Worm (Caenorhabditis elegans) whole organism, L3 larva: Measurements from ENCODE around the gene F36A4.1.

Experiments
- R02D3.7 ChIP-seq: fragments of 150-350 bp; optimal IDR thresholded peaks from 2 replicates; lab custom pipeline; 2014; ENCODE audit warnings: missing biosample characterization, missing genetic modification characterization
- ZK546.5 ChIP-seq: sonication (generic microtip); optimal IDR thresholded peaks from 2 replicates; lab custom pipeline; 2017; ENCODE audit warnings: missing biosample characterization, missing genetic modification characterization
- ama-1 ChIP-seq: fragments of 150-350 bp; optimal IDR thresholded peaks from 2 replicates; lab custom pipeline; 2018
- ceh-16 ChIP-seq: sonication (generic microtip); optimal IDR thresholded peaks from 2 replicates; lab custom pipeline; 2017; ENCODE audit warnings: missing biosample characterization, missing genetic modification characterization
- ceh-82 ChIP-seq: fragments of 150-350 bp; optimal IDR thresholded peaks from 2 replicates; lab custom pipeline; 2014; ENCODE audit warnings: missing biosample characterization, missing genetic modification characterization
- egl-27 ChIP-seq: sonication (generic microtip); optimal IDR thresholded peaks from 4 replicates; lab custom pipeline; 2017; ENCODE audit warnings: missing biosample characterization, missing genetic modification reagents, missing genetic modification characterization
- egl-5 ChIP-seq: fragments of 150-350 bp; optimal IDR thresholded peaks from 2 replicates; lab custom pipeline; 2017; ENCODE audit warnings: missing biosample characterization, missing genetic modification reagents, missing genetic modification characterization, inconsistent platforms
- elt-2 ChIP-seq: sonication (generic microtip); optimal IDR thresholded peaks from 2 replicates; lab custom pipeline; 2016; ENCODE audit warnings: missing genetic modification reagents, mild to moderate bottlenecking, missing genetic modification characterization, missing compliant biosample characterization
- elt-3 ChIP-seq, 3 experiments: fragments of 150-350 bp in 1 of 3; sonication (generic microtip) in 2 of 3; optimal IDR thresholded peaks; 2 replicates in 2 of 3; 4 replicates in 1 of 3; lab custom pipeline; 2014 to 2017; ENCODE audit warnings: missing biosample characterization in 3 of 3, missing genetic modification characterization in 3 of 3
- fkh-10 ChIP-seq: sonication (generic microtip); optimal IDR thresholded peaks from 2 replicates; lab custom pipeline; 2017; ENCODE audit warnings: missing biosample characterization, missing genetic modification reagents, missing genetic modification characterization
- fkh-2 ChIP-seq: fragments of 150-350 bp; optimal IDR thresholded peaks from 2 replicates; lab custom pipeline; 2014; ENCODE audit warnings: missing biosample characterization, missing genetic modification reagents, missing genetic modification characterization
- fos-1 ChIP-seq: fragments of 150-350 bp; optimal IDR thresholded peaks from 2 replicates; lab custom pipeline; 2014; ENCODE audit warnings: missing biosample characterization, missing genetic modification characterization
- hmg-11 ChIP-seq: sonication (generic microtip); optimal IDR thresholded peaks from 2 replicates; lab custom pipeline; 2016; ENCODE audit warnings: missing genetic modification characterization, missing compliant biosample characterization
- jun-1 ChIP-seq: fragments of 150-350 bp; optimal IDR thresholded peaks from 2 replicates; lab custom pipeline; 2014; ENCODE audit warnings: missing biosample characterization, missing genetic modification reagents, missing genetic modification characterization
- lin-15B ChIP-seq: fragments of 150-350 bp; optimal IDR thresholded peaks from 2 replicates; lab custom pipeline; 2014; ENCODE audit warnings: missing biosample characterization, missing genetic modification characterization
- lsy-12 ChIP-seq: sonication (generic microtip); optimal IDR thresholded peaks from 2 replicates; lab custom pipeline; 2016; ENCODE audit warnings: mild to moderate bottlenecking, missing genetic modification characterization, missing compliant biosample characterization
- mdl-1 ChIP-seq: fragments of 150-350 bp; optimal IDR thresholded peaks from 2 replicates; lab custom pipeline; 2014; ENCODE audit warnings: missing biosample characterization, missing genetic modification characterization
- mml-1 ChIP-seq: fragments of 150-350 bp; sonication (generic microtip); optimal IDR thresholded peaks from 3 replicates; lab custom pipeline; 2014; ENCODE audit warnings: missing biosample characterization, missing genetic modification characterization
- nfya-1 ChIP-seq: sonication (generic microtip); optimal IDR thresholded peaks from 2 replicates; lab custom pipeline; 2017; ENCODE audit warnings: missing genetic modification characterization, mild to moderate bottlenecking, missing compliant biosample characterization, antibody characterized with exemption, moderate library complexity; ENCODE audit not compliant: insufficient read depth
- nhr-11 ChIP-seq: fragments of 150-350 bp; optimal IDR thresholded peaks from 2 replicates; lab custom pipeline; 2014; ENCODE audit warnings: missing biosample characterization, missing genetic modification characterization
- nhr-12 ChIP-seq: fragments of 150-350 bp; optimal IDR thresholded peaks from 2 replicates; lab custom pipeline; 2014; ENCODE audit warnings: missing biosample characterization, missing genetic modification characterization
- nhr-23 ChIP-seq: fragments of 150-350 bp; optimal IDR thresholded peaks from 2 replicates; lab custom pipeline; 2014; ENCODE audit warnings: missing biosample characterization, missing genetic modification reagents, missing genetic modification characterization
- nhr-25 ChIP-seq: sonication (generic microtip); optimal IDR thresholded peaks from 2 replicates; lab custom pipeline; 2017; ENCODE audit warnings: missing biosample characterization, missing genetic modification characterization
- nhr-28 ChIP-seq: fragments of 150-350 bp; optimal IDR thresholded peaks from 2 replicates; lab custom pipeline; 2014; ENCODE audit warnings: missing biosample characterization, missing genetic modification characterization
- nhr-43 ChIP-seq: sonication (generic microtip); optimal IDR thresholded peaks from 2 replicates; lab custom pipeline; 2016; ENCODE audit warnings: mild to moderate bottlenecking, missing genetic modification characterization, missing compliant biosample characterization; ENCODE audit not compliant: poor library complexity, severe bottlenecking
- nhr-67 ChIP-seq: fragments of 150-350 bp; optimal IDR thresholded peaks from 2 replicates; lab custom pipeline; 2014; ENCODE audit warnings: missing biosample characterization, missing genetic modification characterization
- nhr-77 ChIP-seq: fragments of 150-350 bp; optimal IDR thresholded peaks from 2 replicates; lab custom pipeline; 2014; ENCODE audit warnings: missing biosample characterization, missing genetic modification characterization
- pha-4 ChIP-seq: fragments of 150-350 bp; optimal IDR thresholded peaks from 2 replicates; lab custom pipeline; 2014; ENCODE audit warnings: missing biosample characterization, missing genetic modification reagents, missing genetic modification characterization
- pqm-1 ChIP-seq: fragments of 150-350 bp; optimal IDR thresholded peaks from 2 replicates; lab custom pipeline; 2017; ENCODE audit warnings: missing biosample characterization, missing genetic modification characterization, inconsistent platforms
- sea-2 ChIP-seq: fragments of 150-350 bp; sonication (generic microtip); optimal IDR thresholded peaks from 4 replicates; lab custom pipeline; 2014; ENCODE audit warnings: missing biosample characterization, missing genetic modification reagents, missing genetic modification characterization
- tbx-2 ChIP-seq: sonication (generic microtip); optimal IDR thresholded peaks from 2 replicates; lab custom pipeline; 2016; ENCODE audit warnings: mild to moderate bottlenecking, missing genetic modification characterization, missing compliant biosample characterization
- zag-1 ChIP-seq: fragments of 150-350 bp; optimal IDR thresholded peaks from 2 replicates; lab custom pipeline; 2014; ENCODE audit warnings: missing biosample characterization, missing genetic modification characterization
- ztf-11 ChIP-seq: fragments of 150-350 bp; optimal IDR thresholded peaks from 2 replicates; lab custom pipeline; 2014; ENCODE audit warnings: missing biosample characterization, missing genetic modification characterization

The F36A4.1 gene

DNA sequence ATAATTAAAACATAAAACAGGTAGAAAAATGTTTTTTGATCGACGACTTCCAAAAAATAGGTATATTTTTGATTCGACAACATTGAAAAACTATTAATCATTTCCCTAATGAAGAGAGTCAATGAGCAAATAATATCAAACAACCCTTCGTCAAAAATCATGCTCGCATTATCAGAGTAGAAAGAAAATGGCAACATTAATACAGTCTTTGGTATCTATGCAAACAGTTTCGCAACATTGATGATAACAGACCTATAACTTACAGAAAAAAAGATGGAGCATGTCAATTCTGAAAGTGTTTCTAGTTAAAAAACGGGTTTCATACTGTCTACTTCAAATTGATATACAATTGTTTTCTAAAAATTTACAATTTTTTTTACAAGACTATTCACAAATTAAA, 12.7 kb downstream of the F36A4.1 start:
- TF ChIP-seq nhr-23 (no peak), ZK546.5 (tag; lab: Kevin White, UChicago) (no peak), pqm-1 (tag; lab: Kevin White, UChicago) (peak; percentile 48), elt-2 (peak; percentile 64)

DNA sequence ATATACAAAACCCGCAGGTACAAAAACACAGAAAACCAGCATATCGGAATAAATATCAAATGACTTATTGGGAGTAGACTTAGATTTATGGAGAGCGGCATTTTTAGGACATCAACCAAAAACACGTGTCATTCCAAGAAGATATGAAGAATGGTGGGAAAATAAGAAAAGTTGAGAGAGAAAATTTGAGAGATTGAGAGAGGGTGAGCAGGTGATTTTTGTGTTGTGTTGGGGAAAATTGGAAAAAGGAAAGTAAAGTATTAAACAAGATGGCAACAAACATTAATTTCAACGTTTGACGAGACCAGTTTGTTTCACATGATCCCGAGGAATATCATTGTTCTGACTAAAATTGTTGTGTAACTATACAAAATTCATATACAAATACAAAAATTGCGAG, 16.1 kb downstream of the F36A4.1 start, which contains the start of gene srv-4:
Gene srv-4 (minus strand): TSS at position 101 of the 400 bp plus-strand sequence.
- TF ChIP-seq ceh-16 (tag; lab: Kevin White, UChicago) (no peak), nhr-67 (tag; lab: Kevin White, UChicago) (no peak), pqm-1 (tag; lab: Kevin White, UChicago) (no peak), ceh-82 (tag; lab: Kevin White, UChicago) (no peak), tbx-2 (tag; lab: Kevin White, UChicago) (no peak), egl-5 (tag; lab: Kevin White, UChicago) (no peak), ztf-11 (no peak), nhr-11 (tag; lab: Kevin White, UChicago) (no peak), R02D3.7 (tag; lab: Kevin White, UChicago) (no peak), hmg-11 (tag; lab: Kevin White, UChicago) (no peak), fkh-10 (GFP tag; lab: Kevin White, UChicago) (no peak), sea-2 (GFP tag; lab: Kevin White, UChicago) (no peak), pha-4 (no peak), jun-1 (tag; lab: Kevin White, UChicago) (no peak), nhr-28 (no peak), elt-2 (no peak), elt-3 (tag; optimal IDR thresholded peaks at IDR 0.05; lab: Kevin White, UChicago) (no peak), nhr-25 (tag; lab: Kevin White, UChicago) (no peak)

DNA sequence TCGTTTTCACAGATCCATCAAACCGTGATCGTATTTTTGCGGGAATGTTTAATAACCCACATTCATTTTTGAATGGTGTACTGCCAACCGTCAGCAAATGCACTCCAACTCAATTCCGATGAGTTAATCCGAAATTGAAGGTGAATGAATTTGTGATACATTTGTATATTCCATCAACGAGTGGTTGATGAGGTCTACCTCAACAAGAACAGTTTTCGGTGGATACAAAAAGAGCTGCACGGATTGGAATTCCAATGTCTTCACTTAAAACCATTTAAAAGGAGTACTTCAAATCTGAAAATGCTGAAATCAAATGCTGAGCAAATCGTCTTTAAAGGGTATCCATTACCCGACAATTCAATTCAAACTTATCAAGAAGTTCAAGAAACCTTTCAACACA, 17.0 kb downstream of the F36A4.1 start, which contains the start of gene F15E6.5:
Gene F15E6.5 (plus strand): TSS at position 301 of the 400 bp plus-strand sequence.
- TF ChIP-seq nhr-67 (tag; lab: Kevin White, UChicago) (no peak), nfya-1 (tag; lab: Kevin White, UChicago) (no peak), nhr-25 (tag; lab: Kevin White, UChicago) (no peak), ZK546.5 (tag; lab: Kevin White, UChicago) (no peak), nhr-77 (no peak), lsy-12 (tag; lab: Kevin White, UChicago) (no peak), fkh-10 (GFP tag; lab: Kevin White, UChicago) (no peak), egl-5 (tag; lab: Kevin White, UChicago) (no peak), mml-1 (tag; lab: Kevin White, UChicago) (no peak), sea-2 (GFP tag; lab: Kevin White, UChicago) (no peak), jun-1 (tag; lab: Kevin White, UChicago) (no peak), ama-1 (lab: Kevin White, UChicago) (no peak), R02D3.7 (tag; lab: Kevin White, UChicago) (no peak)

- TF ChIP-seq lin-15B (tag; lab: Kevin White, UChicago) (no peak), elt-2 (no peak), nhr-43 (peak; percentile 30), jun-1 (tag; lab: Kevin White, UChicago) (no peak)
- TF ChIP-seq, all 47 proteins: peak for 1
These were observed 18.2 kb downstream of the F36A4.1 start, which contains the start of gene dct-7 for ce11 chrIV:4290472-4290871. TSS of gene dct-7 (minus strand) at chrIV:4290572.

- TF ChIP-seq pqm-1 (tag; lab: Kevin White, UChicago) (no peak), fkh-2 (no peak), egl-27 (no peak), mdl-1 (tag; lab: Kevin White, UChicago) (no peak), nhr-28 (no peak), ceh-16 (tag; lab: Kevin White, UChicago) (no peak), zag-1 (no peak), nhr-77 (no peak), lin-15B (tag; lab: Kevin White, UChicago) (no peak), egl-5 (tag; lab: Kevin White, UChicago) (no peak), elt-2 (no peak), elt-3 (tag; optimal IDR thresholded peaks at IDR 0.05; lab: Kevin White, UChicago) (no peak), nhr-12 (tag; lab: Kevin White, UChicago) (no peak), nhr-43 (no peak), fos-1 (tag; lab: Kevin White, UChicago) (no peak), nhr-67 (tag; lab: Kevin White, UChicago) (no peak), pha-4 (no peak)
These were observed 18.9 kb downstream of the F36A4.1 start, which contains the start of gene F15E6.4 for ce11 chrIV:4291174-4291573. TSS of gene F15E6.4 (plus strand) at chrIV:4291474.
